Fruit fly (Drosophila melanogaster): ENCODE data around the gene EMC6.

EMC6 gene

dm6 chr3R:25051441-25052097 lies 26.8 kb upstream of the EMC6 start:
- TF ChIP-seq cic (GFP tag; optimal IDR thresholded peaks at IDR 0.05) (peak; percentile 78), tj (GFP tag; optimal IDR thresholded peaks at IDR 0.05) (peak; percentile 9), Hr96 (GFP tag; optimal IDR thresholded peaks at IDR 0.05) (no peak), kay (GFP tag; ENCODE audit: borderline replicate concordance) (peak; percentile 92), Mnt (GFP tag; optimal IDR thresholded peaks at IDR 0.05) (peak; percentile 43), cnc (optimal IDR thresholded peaks at IDR 0.05) (no peak)

dm6 chr3R:25050649-25051048 lies 25.8 kb upstream of the EMC6 start:
- TF ChIP-seq CG12768 (GFP tag; optimal IDR thresholded peaks at IDR 0.05) = no peak
- no peak for TF ChIP-seq Mnt (GFP tag; optimal IDR thresholded peaks at IDR 0.05)
- TF ChIP-seq Crg-1 (GFP tag; optimal IDR thresholded peaks at IDR 0.05) = no peak
- no peak for TF ChIP-seq kay (GFP tag; ENCODE audit: borderline replicate concordance)
- TF ChIP-seq ovo (GFP tag; optimal IDR thresholded peaks at IDR 0.05) = no peak
- TF ChIP-seq CG11617 (GFP tag; optimal IDR thresholded peaks at IDR 0.05) = no peak
- TF ChIP-seq CG14711 (tag; optimal IDR thresholded peaks at IDR 0.05) = no peak
- TF ChIP-seq CG5204 (GFP tag; optimal IDR thresholded peaks at IDR 0.05) = no peak
- no peak for TF ChIP-seq toe (GFP tag; optimal IDR thresholded peaks at IDR 0.05)
- no peak for TF ChIP-seq CG33017 (tag; optimal IDR thresholded peaks at IDR 0.05)
- TF ChIP-seq pad (GFP tag; optimal IDR thresholded peaks at IDR 0.05) = no peak
- TF ChIP-seq cnc (optimal IDR thresholded peaks at IDR 0.05) = no peak
- TF ChIP-seq CG1620 (GFP tag; optimal IDR thresholded peaks at IDR 0.05) = no peak
- TF ChIP-seq bab1 (GFP tag; optimal IDR thresholded peaks at IDR 0.05) = no peak
- TF ChIP-seq Hr96 (GFP tag; optimal IDR thresholded peaks at IDR 0.05) = no peak
- TF ChIP-seq Clk (GFP tag; optimal IDR thresholded peaks at IDR 0.05) = no peak
- TF ChIP-seq cic (GFP tag; optimal IDR thresholded peaks at IDR 0.05) = no peak
- TF ChIP-seq tj (GFP tag; optimal IDR thresholded peaks at IDR 0.05) = no peak

DNA sequence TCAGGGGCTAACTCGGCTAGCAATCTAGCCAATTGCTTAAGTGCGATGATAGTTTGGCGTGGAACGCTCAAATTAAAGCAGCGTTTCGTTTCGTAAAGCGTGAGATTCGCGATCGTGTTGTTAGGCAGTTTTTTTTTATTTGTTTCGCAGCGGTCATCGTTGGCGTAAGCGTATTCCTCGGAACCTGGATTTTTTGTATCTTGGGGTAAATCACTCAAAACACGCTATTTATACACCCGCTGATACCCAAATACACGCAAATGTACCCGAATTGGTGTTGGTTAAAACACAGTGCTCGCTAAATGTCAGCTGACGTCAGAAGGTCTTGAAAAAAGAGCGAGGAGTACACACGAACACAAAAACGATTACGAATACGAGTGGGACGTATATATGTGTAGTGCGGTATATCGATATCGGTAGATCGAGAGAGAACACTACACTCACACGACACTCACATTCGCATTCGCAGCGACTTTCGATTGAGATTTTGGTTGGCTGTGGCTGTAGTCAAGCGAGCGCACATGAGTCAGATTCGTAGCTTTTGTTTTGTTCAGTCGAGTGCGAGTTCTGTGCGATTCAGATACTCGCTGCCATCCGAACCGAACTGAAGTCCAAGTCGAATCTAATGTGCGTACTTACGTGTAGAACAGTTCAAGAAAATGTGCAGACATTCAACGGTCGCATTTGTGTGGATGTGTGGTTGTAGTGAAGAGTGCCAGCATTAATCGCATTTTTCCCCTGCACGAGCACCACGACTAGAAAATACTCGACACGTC lies 25.1 kb upstream of the EMC6 start:
- TF ChIP-seq kay (GFP tag; ENCODE audit: borderline replicate concordance) = peak; percentile 100
- TF ChIP-seq CG7045 (GFP tag; optimal IDR thresholded peaks at IDR 0.05) = peak; percentile 35
- no peak for TF ChIP-seq toe (GFP tag; optimal IDR thresholded peaks at IDR 0.05)
- peak; percentile 92 for TF ChIP-seq CG12768 (GFP tag; optimal IDR thresholded peaks at IDR 0.05)
- TF ChIP-seq tj (GFP tag; optimal IDR thresholded peaks at IDR 0.05) = peak; percentile 68
- TF ChIP-seq Clk (GFP tag; optimal IDR thresholded peaks at IDR 0.05) = no peak
- peak; percentile 30 for TF ChIP-seq CG11617 (GFP tag; optimal IDR thresholded peaks at IDR 0.05)
- no peak for TF ChIP-seq cnc (optimal IDR thresholded peaks at IDR 0.05)
- TF ChIP-seq bab1 (GFP tag; optimal IDR thresholded peaks at IDR 0.05) = peak; percentile 88
- TF ChIP-seq CG5204 (GFP tag; optimal IDR thresholded peaks at IDR 0.05) = no peak
- peak; percentile 87 for TF ChIP-seq Mnt (GFP tag; optimal IDR thresholded peaks at IDR 0.05)
- TF ChIP-seq CG33017 (tag; optimal IDR thresholded peaks at IDR 0.05) = peak; percentile 82
- no peak for TF ChIP-seq Hr96 (GFP tag; optimal IDR thresholded peaks at IDR 0.05)
- peak; percentile 95 for TF ChIP-seq cic (GFP tag; optimal IDR thresholded peaks at IDR 0.05)
- peak; percentile 16 for TF ChIP-seq CG1620 (GFP tag; optimal IDR thresholded peaks at IDR 0.05)
- TF ChIP-seq pad (GFP tag; optimal IDR thresholded peaks at IDR 0.05) = peak; percentile 65
- peak; percentile 42 for TF ChIP-seq CG14711 (tag; optimal IDR thresholded peaks at IDR 0.05)
- TF ChIP-seq CG7101 (tag; optimal IDR thresholded peaks at IDR 0.05) = peak; percentile 67
- TF ChIP-seq Crg-1 (GFP tag; optimal IDR thresholded peaks at IDR 0.05) = no peak
- peak; percentile 46 for TF ChIP-seq ovo (GFP tag; optimal IDR thresholded peaks at IDR 0.05)

- TF ChIP-seq toe (GFP tag; optimal IDR thresholded peaks at IDR 0.05) = no peak
- no peak for TF ChIP-seq pad (GFP tag; optimal IDR thresholded peaks at IDR 0.05)
- TF ChIP-seq kay (GFP tag; ENCODE audit: borderline replicate concordance) = no peak
- TF ChIP-seq CG12768 (GFP tag; optimal IDR thresholded peaks at IDR 0.05) = no peak
- no peak for TF ChIP-seq ovo (GFP tag; optimal IDR thresholded peaks at IDR 0.05)
- TF ChIP-seq Mnt (GFP tag; optimal IDR thresholded peaks at IDR 0.05) = no peak
- TF ChIP-seq CG5204 (GFP tag; optimal IDR thresholded peaks at IDR 0.05) = no peak
- TF ChIP-seq Hr96 (GFP tag; optimal IDR thresholded peaks at IDR 0.05) = no peak
- TF ChIP-seq Clk (GFP tag; optimal IDR thresholded peaks at IDR 0.05) = no peak
- TF ChIP-seq CG1620 (GFP tag; optimal IDR thresholded peaks at IDR 0.05) = no peak
- TF ChIP-seq Crg-1 (GFP tag; optimal IDR thresholded peaks at IDR 0.05) = no peak
- TF ChIP-seq cic (GFP tag; optimal IDR thresholded peaks at IDR 0.05) = no peak
- no peak for TF ChIP-seq CG7045 (GFP tag; optimal IDR thresholded peaks at IDR 0.05)
Measured at dm6 chr3R:25049383-25049741, 24.5 kb upstream of the EMC6 start, which contains the start of gene CG11791. Gene CG11791, plus strand, starts transcription at chr3R:25049616.

- TF ChIP-seq cic (GFP tag; optimal IDR thresholded peaks at IDR 0.05) (peak; percentile 38), CG12768 (GFP tag; optimal IDR thresholded peaks at IDR 0.05) (peak; percentile 5), cnc (optimal IDR thresholded peaks at IDR 0.05) (no peak), bab1 (GFP tag; optimal IDR thresholded peaks at IDR 0.05) (peak; percentile 46), CG7101 (tag; optimal IDR thresholded peaks at IDR 0.05) (peak; percentile 16)
Measured at dm6 chr3R:25047504-25047903, 22.7 kb upstream of the EMC6 start, which contains the start of gene CG11790. Gene CG11790, plus strand, starts transcription at chr3R:25047706.

- no peak for TF ChIP-seq Crg-1 (GFP tag; optimal IDR thresholded peaks at IDR 0.05)
- TF ChIP-seq tj (GFP tag; optimal IDR thresholded peaks at IDR 0.05) = no peak
- TF ChIP-seq cic (GFP tag; optimal IDR thresholded peaks at IDR 0.05) = no peak
- TF ChIP-seq CG33017 (tag; optimal IDR thresholded peaks at IDR 0.05) = no peak
- TF ChIP-seq CG12768 (GFP tag; optimal IDR thresholded peaks at IDR 0.05) = no peak
- no peak for TF ChIP-seq Clk (GFP tag; optimal IDR thresholded peaks at IDR 0.05)
- no peak for TF ChIP-seq CG1620 (GFP tag; optimal IDR thresholded peaks at IDR 0.05)
- TF ChIP-seq toe (GFP tag; optimal IDR thresholded peaks at IDR 0.05) = no peak
- TF ChIP-seq CG7045 (GFP tag; optimal IDR thresholded peaks at IDR 0.05) = no peak
- no peak for TF ChIP-seq Hr96 (GFP tag; optimal IDR thresholded peaks at IDR 0.05)
- TF ChIP-seq cnc (optimal IDR thresholded peaks at IDR 0.05) = no peak
- no peak for TF ChIP-seq kay (GFP tag; ENCODE audit: borderline replicate concordance)
Measured at dm6 chr3R:25046023-25046422, 21.2 kb upstream of the EMC6 start, which contains the start of gene CG11786. Gene CG11786, plus strand, starts transcription at chr3R:25046323.
